Fruit fly (Drosophila melanogaster) whole organism, embryonic: ENCODE measurements around the gene hob.

Source experiments
- CG11504 ChIP-seq: fragments of 200-800 bp; sonication (Bioruptor generic); optimal IDR thresholded peaks from 3 replicates; lab custom pipeline; 2019; ENCODE audit warnings: missing biosample characterization, mild to moderate bottlenecking, missing genetic modification characterization, moderate library complexity
- CG11696 ChIP-seq: fragments of 200-800 bp; sonication (Bioruptor generic); IDR thresholded peaks from 2 replicates; pipeline ENCODE4 v1.3.6; 2022; ENCODE audit warnings: missing biosample characterization, missing genetic modification characterization
- CG12219 ChIP-seq: fragments of 200-800 bp; sonication (Bioruptor generic); optimal IDR thresholded peaks from 3 replicates; lab custom pipeline; 2018; ENCODE audit warnings: missing biosample characterization, mild to moderate bottlenecking, missing genetic modification characterization
- CG1792 ChIP-seq: fragments of 200-800 bp; sonication (Bioruptor generic); optimal IDR thresholded peaks from 2 replicates; lab custom pipeline; 2016; ENCODE audit warnings: missing biosample characterization, missing genetic modification characterization
- CG18476 ChIP-seq: fragments of 200-800 bp; sonication (Bioruptor generic); optimal IDR thresholded peaks from 2 replicates; lab custom pipeline; 2016; ENCODE audit warnings: missing biosample characterization, mild to moderate bottlenecking, missing genetic modification characterization
- CG18599 ChIP-seq: fragments of 200-800 bp; sonication (Bioruptor generic); optimal IDR thresholded peaks from 3 replicates; lab custom pipeline; 2017; ENCODE audit warnings: missing biosample characterization, missing genetic modification characterization, mild to moderate bottlenecking, moderate library complexity, missing genetic modification reagents
- CG2120 ChIP-seq: fragments of 200-800 bp; sonication (Bioruptor generic); optimal IDR thresholded peaks from 3 replicates; lab custom pipeline; 2016; ENCODE audit warnings: missing biosample characterization, missing genetic modification characterization
- CG30431 ChIP-seq: fragments of 200-800 bp; sonication (Bioruptor generic); optimal IDR thresholded peaks from 2 replicates; lab custom pipeline; 2017; ENCODE audit warnings: missing biosample characterization, missing genetic modification characterization
- CG34376 ChIP-seq: fragments of 200-800 bp; sonication (Bioruptor generic); optimal IDR thresholded peaks from 2 replicates; lab custom pipeline; 2018; ENCODE audit warnings: missing biosample characterization, mild to moderate bottlenecking, missing genetic modification characterization
- CG6254 ChIP-seq: fragments of 200-800 bp; sonication (Bioruptor generic); optimal IDR thresholded peaks from 3 replicates; lab custom pipeline; 2017; ENCODE audit warnings: mild to moderate bottlenecking, missing biosample characterization, missing genetic modification reagents, missing genetic modification characterization
- CG6791 ChIP-seq: fragments of 200-800 bp; sonication (Bioruptor generic); IDR thresholded peaks from 3 replicates; pipeline ENCODE4 v1.3.6; 2022; ENCODE audit warnings: missing biosample characterization, missing genetic modification characterization; ENCODE audit not compliant: partially characterized antibody
- CG7987 ChIP-seq: fragments of 200-800 bp; sonication (Bioruptor generic); optimal IDR thresholded peaks from 2 replicates; lab custom pipeline; 2018; ENCODE audit warnings: missing biosample characterization, mild to moderate bottlenecking, missing genetic modification characterization, moderate library complexity
- CG8478 ChIP-seq: fragments of >200 bp; optimal IDR thresholded peaks from 2 replicates; lab custom pipeline; 2018
- CG9876 ChIP-seq: fragments of 200-800 bp; sonication (Bioruptor generic); optimal IDR thresholded peaks from 2 replicates; lab custom pipeline; 2016; ENCODE audit warnings: missing biosample characterization, missing genetic modification characterization
- CG9932 ChIP-seq: fragments of 200-800 bp; sonication (Bioruptor generic); IDR thresholded peaks from 2 replicates; pipeline ENCODE4 v1.3.6; 2022; ENCODE audit warnings: missing biosample characterization, missing genetic modification characterization
- CHES-1-like ChIP-seq: fragments of 200-800 bp; sonication (Bioruptor generic); optimal IDR thresholded peaks from 2 replicates; lab custom pipeline; 2016; ENCODE audit warnings: missing biosample characterization, missing genetic modification characterization
- D19A ChIP-seq: fragments of 200-800 bp; optimal IDR thresholded peaks from 3 replicates; lab custom pipeline; 2019; ENCODE audit warnings: missing biosample characterization, mild to moderate bottlenecking, missing genetic modification characterization, moderate library complexity
- Dad ChIP-seq: fragments of 200-800 bp; sonication (Bioruptor generic); optimal IDR thresholded peaks from 3 replicates; lab custom pipeline; 2016; ENCODE audit warnings: missing biosample characterization, missing genetic modification characterization
- Gsc ChIP-seq: fragments of 200-800 bp; sonication (Bioruptor generic); IDR thresholded peaks from 2 replicates; pipeline ENCODE4 v1.3.6; 2022; ENCODE audit warnings: missing biosample characterization, missing genetic modification characterization
- H15 ChIP-seq: fragments of 200-800 bp; sonication (Bioruptor generic); IDR thresholded peaks from 3 replicates; pipeline ENCODE4 v1.3.6; 2022; ENCODE audit warnings: missing biosample characterization, missing genetic modification characterization
- HLH54F ChIP-seq: fragments of 200-800 bp; sonication (Bioruptor generic); optimal IDR thresholded peaks from 3 replicates; lab custom pipeline; 2016; ENCODE audit warnings: missing biosample characterization, missing genetic modification characterization
- Hmr ChIP-seq: fragments of 200-800 bp; sonication (Bioruptor generic); optimal IDR thresholded peaks from 3 replicates; lab custom pipeline; 2017; ENCODE audit warnings: mild to moderate bottlenecking, missing biosample characterization, missing genetic modification reagents, missing genetic modification characterization
- Hmx ChIP-seq: fragments of 200-800 bp; sonication (Bioruptor generic); optimal IDR thresholded peaks from 2 replicates; lab custom pipeline; 2016; ENCODE audit warnings: missing biosample characterization, missing genetic modification characterization
- Lim3 ChIP-seq: fragments of 200-800 bp; sonication (Bioruptor generic); IDR thresholded peaks from 2 replicates; pipeline ENCODE4 v1.3.6; 2022; ENCODE audit warnings: missing biosample characterization, missing genetic modification characterization
- NC2α ChIP-seq: fragments of 200-800 bp; sonication (Bioruptor generic); optimal IDR thresholded peaks from 2 replicates; lab custom pipeline; 2016; ENCODE audit warnings: missing biosample characterization, missing genetic modification characterization
- NFAT ChIP-seq: fragments of 200-800 bp; sonication (Bioruptor generic); IDR thresholded peaks from 2 replicates; pipeline ENCODE4 v1.3.6; 2022; ENCODE audit warnings: missing biosample characterization, missing genetic modification characterization
- Poxn ChIP-seq: fragments of 200-800 bp; sonication (Bioruptor generic); IDR thresholded peaks from 2 replicates; pipeline ENCODE4 v1.3.6; 2022; ENCODE audit warnings: missing biosample characterization, missing genetic modification characterization
- Ravus ChIP-seq: fragments of 200-800 bp; sonication (Bioruptor generic); IDR thresholded peaks from 2 replicates; pipeline ENCODE4 v1.3.6; 2022; ENCODE audit warnings: missing biosample characterization, missing genetic modification characterization
- Stat92E ChIP-seq, 3 experiments: fragments of >200 bp in 2 of 3; fragments of 200-800 bp in 1 of 3; sonication (Bioruptor generic) in 1 of 3; optimal IDR thresholded peaks; 2 replicates each; lab custom pipeline; 2017 to 2019; ENCODE audit warnings: missing biosample characterization in 3 of 3, missing genetic modification characterization in 3 of 3, mild to moderate bottlenecking in 1 of 3, moderate library complexity in 1 of 3
- ap ChIP-seq: fragments of 200-800 bp; sonication (Bioruptor generic); IDR thresholded peaks from 2 replicates; pipeline ENCODE4 v1.3.6; 2022; ENCODE audit warnings: missing biosample characterization, missing genetic modification characterization
- ase ChIP-seq: fragments of 200-800 bp; sonication (Bioruptor generic); IDR thresholded peaks from 3 replicates; pipeline ENCODE4 v1.3.6; 2022; ENCODE audit warnings: missing biosample characterization, missing genetic modification characterization
- bab2 ChIP-seq: fragments of 200-800 bp; sonication (Bioruptor generic); optimal IDR thresholded peaks from 2 replicates; lab custom pipeline; 2016; ENCODE audit warnings: missing biosample characterization, missing genetic modification characterization
- dpn ChIP-seq, 2 experiments: fragments of 200-800 bp; sonication (Bioruptor generic); optimal IDR thresholded peaks; 3 replicates each; lab custom pipeline; 2016; ENCODE audit warnings: missing biosample characterization in 2 of 2, missing genetic modification characterization in 2 of 2
- fd102C ChIP-seq: fragments of 200-800 bp; sonication (Bioruptor generic); optimal IDR thresholded peaks from 2 replicates; lab custom pipeline; 2018; ENCODE audit warnings: missing biosample characterization, mild to moderate bottlenecking, missing genetic modification characterization, moderate library complexity
- gcm2 ChIP-seq: fragments of 200-800 bp; sonication (Bioruptor generic); optimal IDR thresholded peaks from 2 replicates; lab custom pipeline; 2016; ENCODE audit warnings: missing biosample characterization, missing genetic modification characterization
- gro ChIP-seq: fragments of 200-800 bp; sonication (Bioruptor generic); optimal IDR thresholded peaks from 2 replicates; lab custom pipeline; 2016; ENCODE audit warnings: missing biosample characterization, missing genetic modification characterization
- h ChIP-seq: fragments of >200 bp; optimal IDR thresholded peaks from 2 replicates; lab custom pipeline; 2017
- hth ChIP-seq: fragments of >200 bp; optimal IDR thresholded peaks from 2 replicates; lab custom pipeline; 2017; ENCODE audit warnings: inconsistent platforms
- ken ChIP-seq: fragments of 200-800 bp; sonication (Bioruptor generic); IDR thresholded peaks from 3 replicates; pipeline ENCODE4 v1.3.6; 2022; ENCODE audit warnings: missing biosample characterization, missing genetic modification characterization
- knrl ChIP-seq: fragments of 200-800 bp; sonication (Bioruptor generic); IDR thresholded peaks from 3 replicates; pipeline ENCODE4 v1.3.6; 2022; ENCODE audit warnings: missing biosample characterization, missing genetic modification characterization; ENCODE audit not compliant: partially characterized antibody
- nom ChIP-seq: fragments of 200-800 bp; sonication (Bioruptor generic); optimal IDR thresholded peaks from 2 replicates; lab custom pipeline; 2017; ENCODE audit warnings: missing biosample characterization, missing genetic modification characterization, mild to moderate bottlenecking, moderate library complexity, missing genetic modification reagents
- otp ChIP-seq: fragments of 200-800 bp; sonication (Bioruptor generic); IDR thresholded peaks from 3 replicates; pipeline ENCODE4, ENCODE4 v1.3.6; 2022; ENCODE audit warnings: missing biosample characterization, missing genetic modification characterization
- pb ChIP-seq: fragments of 200-800 bp; sonication (Bioruptor generic); optimal IDR thresholded peaks from 3 replicates; lab custom pipeline; 2016; ENCODE audit warnings: missing biosample characterization, missing genetic modification characterization
- peb ChIP-seq: fragments of 200-800 bp; sonication (Bioruptor generic); IDR thresholded peaks from 2 replicates; pipeline ENCODE4 v1.3.6; 2022; ENCODE audit warnings: missing biosample characterization, missing genetic modification characterization
- pho ChIP-seq: fragments of 200-800 bp; sonication (Bioruptor generic); optimal IDR thresholded peaks from 2 replicates; lab custom pipeline; 2016; ENCODE audit warnings: missing biosample characterization, missing genetic modification characterization
- prd ChIP-seq, 3 experiments: fragments of >200 bp in 2 of 3; fragments of 200-800 bp in 1 of 3; sonication (Bioruptor generic) in 1 of 3; optimal IDR thresholded peaks in 2 of 3; IDR thresholded peaks in 1 of 3; 2 replicates in 2 of 3; 3 replicates in 1 of 3; pipeline versions ENCODE4 v1.3.6 to Lab custom; 2017 to 2022; ENCODE audit warnings: missing biosample characterization in 1 of 3, missing genetic modification characterization in 1 of 3
- row ChIP-seq: fragments of 200-800 bp; sonication (Bioruptor generic); IDR thresholded peaks from 3 replicates; pipeline ENCODE4 v1.3.6; 2022; ENCODE audit warnings: missing biosample characterization, missing genetic modification characterization
- sens-2 ChIP-seq: fragments of 200-800 bp; sonication (Bioruptor generic); IDR thresholded peaks from 2 replicates; pipeline ENCODE4 v1.3.6; 2022; ENCODE audit warnings: missing biosample characterization, missing genetic modification characterization
- toy ChIP-seq: fragments of 200-800 bp; sonication (Bioruptor generic); IDR thresholded peaks from 2 replicates; pipeline ENCODE4 v1.3.6; 2022; ENCODE audit warnings: missing biosample characterization, missing genetic modification characterization
- ttk ChIP-seq: fragments of 200-800 bp; sonication (Bioruptor generic); IDR thresholded peaks from 2 replicates; pipeline ENCODE4 v2.1.2; 2022; ENCODE audit warnings: missing biosample characterization, missing genetic modification characterization

Gene hob

dm6 chr3L:3222643-3223389, 4.1 kb upstream of the hob start, which contains the start of the genes RpL28 and eIF1 (continued):
- peak; percentile 91 for TF ChIP-seq CHES-1-like (GFP tag; lab: Kevin White, UChicago)
- peak; percentile 83 for TF ChIP-seq NC2α (GFP tag; lab: Kevin White, UChicago)
- peak; percentile 76 for TF ChIP-seq CG6254
- peak; percentile 90 for TF ChIP-seq gcm2 (GFP tag; lab: Kevin White, UChicago)
- peak; percentile 89 for TF ChIP-seq CG9932 (GFP tag; lab: Robert Waterston, UW)
- TF ChIP-seq toy (GFP tag; lab: Robert Waterston, UW), result peak; percentile 62; the same call in 1 of the 2 replicates
- TF ChIP-seq nom (GFP tag; lab: Kevin White, UChicago), result peak; percentile 86
- peak; percentile 87 for TF ChIP-seq ase (GFP tag; lab: Robert Waterston, UW)
- TF ChIP-seq CG6791 (GFP tag; lab: Robert Waterston, UW), result peak; percentile 70; the same call in 2 of the 3 replicates
- TF ChIP-seq CG11504 (tag; lab: Kevin White, UChicago), result no peak
- TF ChIP-seq knrl (GFP tag; lab: Robert Waterston, UW), result peak; percentile 82
- TF ChIP-seq Hmr, result peak; percentile 96
- TF ChIP-seq fd102C (GFP tag; lab: Kevin White, UChicago), result peak; percentile 80
- peak; percentile 92 for TF ChIP-seq HLH54F
- TF ChIP-seq Stat92E (GFP tag; optimal IDR thresholded peaks at IDR 0.05; lab: Kevin White, UChicago), result peak in 1 of 3 experiments; percentile 1
- peak; percentile 97 for TF ChIP-seq CG34376 (GFP tag; lab: Kevin White, UChicago)
- TF ChIP-seq CG30431 (GFP tag; lab: Kevin White, UChicago), result peak; percentile 91
- peak; percentile 88 for TF ChIP-seq pho (GFP tag; lab: Kevin White, UChicago)
- TF ChIP-seq CG18476 (GFP tag; lab: Kevin White, UChicago), result peak; percentile 83
- TF ChIP-seq gro (GFP tag; lab: Kevin White, UChicago), result peak; percentile 84
- peak; percentile 83 to 94 for TF ChIP-seq dpn (GFP tag; optimal IDR thresholded peaks at IDR 0.05; lab: Kevin White, UChicago)
- TF ChIP-seq CG18599 (GFP tag; lab: Kevin White, UChicago), result peak; percentile 93
- TF ChIP-seq ap (GFP tag; lab: Robert Waterston, UW), result peak; percentile 84
- peak; percentile 88 for TF ChIP-seq Dad
- peak; percentile 87 for TF ChIP-seq row (GFP tag; lab: Robert Waterston, UW)
- no peak; the same call in 1 of the 2 replicates for TF ChIP-seq Ravus (GFP tag; lab: Robert Waterston, UW)
- peak; percentile 98 for TF ChIP-seq CG7987
- peak; percentile 79 for TF ChIP-seq H15 (GFP tag; lab: Robert Waterston, UW)
- TF ChIP-seq NFAT (GFP tag; lab: Robert Waterston, UW), result peak; percentile 95
- TF ChIP-seq otp (GFP tag; lab: Robert Waterston, UW), result peak; percentile 94
- peak; percentile 78 for TF ChIP-seq bab2 (GFP tag; lab: Kevin White, UChicago)
- peak; percentile 52; the same call in 1 of the 2 replicates for TF ChIP-seq peb
- TF ChIP-seq CG11696 (GFP tag; lab: Robert Waterston, UW), result peak; percentile 62
- no peak for TF ChIP-seq hth
- peak; percentile 87 for TF ChIP-seq sens-2
- peak; percentile 95 for TF ChIP-seq CG9876
- peak; percentile 77 for TF ChIP-seq CG2120 (GFP tag; lab: Kevin White, UChicago)
- TF ChIP-seq CG8478 (lab: Kevin White, UChicago), result no peak
- TF ChIP-seq pb (GFP tag; lab: Kevin White, UChicago), result peak; percentile 88
- TF ChIP-seq CG1792 (GFP tag; lab: Kevin White, UChicago), result peak; percentile 81
- TF ChIP-seq ttk, result peak; percentile 77
- TF ChIP-seq h (lab: Kevin White, UChicago), result no peak
- no peak for TF ChIP-seq prd (optimal IDR thresholded peaks at IDR 0.05; lab: Kevin White, UChicago)
- peak; percentile 74 for TF ChIP-seq prd (GFP tag; IDR thresholded peaks at IDR 0.05; lab: Robert Waterston, UW)
- no peak for TF ChIP-seq Gsc (GFP tag; lab: Robert Waterston, UW)
- peak; percentile 62 for TF ChIP-seq Hmx (GFP tag; lab: Kevin White, UChicago)
- TF ChIP-seq Poxn, result peak; percentile 56; the same call in 1 of the 2 replicates
- peak; percentile 89 for TF ChIP-seq ken (GFP tag; lab: Robert Waterston, UW)
- TF ChIP-seq D19A, result peak; percentile 59
- TF ChIP-seq CG12219 (GFP tag; lab: Kevin White, UChicago), result peak; percentile 87
- no peak for TF ChIP-seq Lim3 (GFP tag; lab: Robert Waterston, UW)
